Fruit fly (Drosophila melanogaster): ENCODE measurements around the gene CG4497.

The CG4497 gene

dm6 chr2L:7188530-7188996 lies 5.8 kb downstream of the CG4497 start:
- no peak for TF ChIP-seq Myc (optimal IDR thresholded peaks at IDR 0.05)
- no peak for TF ChIP-seq psq (optimal IDR thresholded peaks at IDR 0.05)
- TF ChIP-seq Sin3A (optimal IDR thresholded peaks at IDR 0.05) = no peak
- TF ChIP-seq h (optimal IDR thresholded peaks at IDR 0.05) = no peak
- no peak for TF ChIP-seq insv (optimal IDR thresholded peaks at IDR 0.05)
- no peak for TF ChIP-seq ttk (optimal IDR thresholded peaks at IDR 0.05)

- no peak for TF ChIP-seq ttk (optimal IDR thresholded peaks at IDR 0.05)
- no peak for TF ChIP-seq insv (optimal IDR thresholded peaks at IDR 0.05)
Observed at dm6 chr2L:7187920-7188529, 6.4 kb downstream of the CG4497 start.

dm6 chr2L:7181978-7182392 lies 12.4 kb downstream of the CG4497 start, which contains the start of gene MICU1:
Gene MICU1 (plus strand): TSS chr2L:7182234.
- no peak for TF ChIP-seq Sin3A (optimal IDR thresholded peaks at IDR 0.05)
- TF ChIP-seq Myc (optimal IDR thresholded peaks at IDR 0.05) = no peak
- no peak for TF ChIP-seq ttk (optimal IDR thresholded peaks at IDR 0.05)
- no peak for TF ChIP-seq h (optimal IDR thresholded peaks at IDR 0.05)
- TF ChIP-seq insv (optimal IDR thresholded peaks at IDR 0.05) = no peak
- TF ChIP-seq psq (optimal IDR thresholded peaks at IDR 0.05) = no peak

- no peak for TF ChIP-seq insv (optimal IDR thresholded peaks at IDR 0.05)
- no peak for TF ChIP-seq Sin3A (optimal IDR thresholded peaks at IDR 0.05)
- no peak for TF ChIP-seq h (optimal IDR thresholded peaks at IDR 0.05)
- TF ChIP-seq psq (optimal IDR thresholded peaks at IDR 0.05) = no peak
- TF ChIP-seq ttk (optimal IDR thresholded peaks at IDR 0.05) = no peak
- TF ChIP-seq Myc (optimal IDR thresholded peaks at IDR 0.05) = no peak
Observed at dm6 chr2L:7179276-7179675, 15.1 kb downstream of the CG4497 start.

- TF ChIP-seq insv (optimal IDR thresholded peaks at IDR 0.05) (no peak), h (optimal IDR thresholded peaks at IDR 0.05) (no peak), psq (optimal IDR thresholded peaks at IDR 0.05) (no peak), ttk (optimal IDR thresholded peaks at IDR 0.05) (no peak), Sin3A (optimal IDR thresholded peaks at IDR 0.05) (no peak), Myc (optimal IDR thresholded peaks at IDR 0.05) (no peak)
Observed at dm6 chr2L:7175786-7176185, 18.6 kb downstream of the CG4497 start.

- TF ChIP-seq ttk (optimal IDR thresholded peaks at IDR 0.05) (no peak), h (optimal IDR thresholded peaks at IDR 0.05) (no peak), Myc (optimal IDR thresholded peaks at IDR 0.05) (no peak), psq (optimal IDR thresholded peaks at IDR 0.05) (no peak), Sin3A (optimal IDR thresholded peaks at IDR 0.05) (no peak), insv (optimal IDR thresholded peaks at IDR 0.05) (no peak)
Observed at dm6 chr2L:7174351-7174750, 20.0 kb downstream of the CG4497 start.

dm6 chr2L:7169003-7169402 lies 25.4 kb downstream of the CG4497 start:
- TF ChIP-seq Sin3A (optimal IDR thresholded peaks at IDR 0.05) (no peak), Myc (optimal IDR thresholded peaks at IDR 0.05) (no peak), ttk (optimal IDR thresholded peaks at IDR 0.05) (no peak), h (optimal IDR thresholded peaks at IDR 0.05) (no peak), psq (optimal IDR thresholded peaks at IDR 0.05) (no peak)

dm6 chr2L:7165832-7166231 lies 28.6 kb downstream of the CG4497 start:
- no peak for TF ChIP-seq Sin3A (optimal IDR thresholded peaks at IDR 0.05)
- no peak for TF ChIP-seq psq (optimal IDR thresholded peaks at IDR 0.05)
- TF ChIP-seq h (optimal IDR thresholded peaks at IDR 0.05) = no peak
- TF ChIP-seq ttk (optimal IDR thresholded peaks at IDR 0.05) = no peak
- no peak for TF ChIP-seq Myc (optimal IDR thresholded peaks at IDR 0.05)
- TF ChIP-seq insv (optimal IDR thresholded peaks at IDR 0.05) = no peak

- TF ChIP-seq h (optimal IDR thresholded peaks at IDR 0.05) (no peak), insv (optimal IDR thresholded peaks at IDR 0.05) (no peak), Myc (optimal IDR thresholded peaks at IDR 0.05) (no peak), ttk (optimal IDR thresholded peaks at IDR 0.05) (no peak), psq (optimal IDR thresholded peaks at IDR 0.05) (no peak), Sin3A (optimal IDR thresholded peaks at IDR 0.05) (no peak)
Observed at dm6 chr2L:7158798-7159197, 35.6 kb downstream of the CG4497 start.

- TF ChIP-seq psq (optimal IDR thresholded peaks at IDR 0.05) = no peak
Observed at dm6 chr2L:7157456-7157855, 36.9 kb downstream of the CG4497 start, which contains the start of gene Pvf3. Gene Pvf3 (minus strand): TSS chr2L:7157695.

- TF ChIP-seq Sin3A (optimal IDR thresholded peaks at IDR 0.05) = no peak
- TF ChIP-seq h (optimal IDR thresholded peaks at IDR 0.05) = no peak
Observed at dm6 chr2L:7154861-7155594, 39.4 kb downstream of the CG4497 start.

- TF ChIP-seq ttk (optimal IDR thresholded peaks at IDR 0.05) (no peak), insv (optimal IDR thresholded peaks at IDR 0.05) (no peak), Sin3A (optimal IDR thresholded peaks at IDR 0.05) (no peak), psq (optimal IDR thresholded peaks at IDR 0.05) (no peak), Myc (optimal IDR thresholded peaks at IDR 0.05) (no peak), h (optimal IDR thresholded peaks at IDR 0.05) (no peak)
Observed at dm6 chr2L:7152260-7152659, 42.1 kb downstream of the CG4497 start.

dm6 chr2L:7150775-7151174 lies 43.6 kb downstream of the CG4497 start:
- no peak for TF ChIP-seq insv (optimal IDR thresholded peaks at IDR 0.05)
- TF ChIP-seq psq (optimal IDR thresholded peaks at IDR 0.05) = no peak
- no peak for TF ChIP-seq ttk (optimal IDR thresholded peaks at IDR 0.05)
- TF ChIP-seq h (optimal IDR thresholded peaks at IDR 0.05) = no peak
- no peak for TF ChIP-seq Myc (optimal IDR thresholded peaks at IDR 0.05)
- TF ChIP-seq Sin3A (optimal IDR thresholded peaks at IDR 0.05) = no peak
